Fruit fly (Drosophila melanogaster): Measurements from ENCODE around the gene eff.

- TF ChIP-seq insv (optimal IDR thresholded peaks at IDR 0.05) (no peak), Myc (optimal IDR thresholded peaks at IDR 0.05) (no peak), Sin3A (optimal IDR thresholded peaks at IDR 0.05) (no peak), h (optimal IDR thresholded peaks at IDR 0.05) (no peak)
Observed at dm6 chr3R:14734623-14735392, 6.3 kb downstream of the eff start.
